Fruit fly (Drosophila melanogaster) whole organism, prepupa: ENCODE measurements around the gene CG33230.

Source experiments
- CG10669 ChIP-seq: fragments of 200-800 bp; sonication (Bioruptor generic); optimal IDR thresholded peaks from 3 replicates; lab custom pipeline; 2018; ENCODE audit warnings: missing biosample characterization, mild to moderate bottlenecking, missing genetic modification characterization, moderate library complexity
- CG11294 ChIP-seq: fragments of 200-800 bp; sonication (Bioruptor generic); IDR thresholded peaks from 2 replicates; pipeline ENCODE4 v1.3.6; 2022; ENCODE audit warnings: missing biosample characterization, missing genetic modification characterization
- CG1621 ChIP-seq: fragments of 200-800 bp; sonication (Bioruptor generic); optimal IDR thresholded peaks from 3 replicates; lab custom pipeline; 2018; ENCODE audit warnings: missing biosample characterization, mild to moderate bottlenecking, missing genetic modification characterization
- CG7368 ChIP-seq: fragments of 200-800 bp; sonication (Bioruptor generic); optimal IDR thresholded peaks from 3 replicates; lab custom pipeline; 2016; ENCODE audit warnings: missing biosample characterization, missing genetic modification characterization
- Eip93F ChIP-seq: fragments of 200-800 bp; sonication (Bioruptor generic); optimal IDR thresholded peaks from 2 replicates; lab custom pipeline; 2016; ENCODE audit warnings: missing biosample characterization, mild to moderate bottlenecking, missing genetic modification characterization
- Ets21C ChIP-seq: fragments of 200-800 bp; sonication (Bioruptor generic); optimal IDR thresholded peaks from 3 replicates; lab custom pipeline; 2016; ENCODE audit warnings: missing biosample characterization, missing genetic modification characterization
- Ets96B ChIP-seq: fragments of 200-800 bp; optimal IDR thresholded peaks from 2 replicates; lab custom pipeline; 2019; ENCODE audit warnings: missing biosample characterization, mild to moderate bottlenecking, missing genetic modification characterization, moderate library complexity
- achi ChIP-seq: fragments of 200-800 bp; sonication (Bioruptor generic); optimal IDR thresholded peaks from 3 replicates; lab custom pipeline; 2016; ENCODE audit warnings: missing biosample characterization, missing genetic modification characterization
- lz ChIP-seq: fragments of 200-800 bp; sonication (Bioruptor generic); optimal IDR thresholded peaks from 3 replicates; lab custom pipeline; 2016; ENCODE audit warnings: missing biosample characterization, missing genetic modification characterization
- pdm3 ChIP-seq: fragments of 200-800 bp; sonication (Bioruptor generic); optimal IDR thresholded peaks from 3 replicates; lab custom pipeline; 2016; ENCODE audit warnings: missing biosample characterization, missing genetic modification characterization
- svp ChIP-seq: fragments of 200-800 bp; sonication (Bioruptor generic); peaks from one replicate; lab custom pipeline; 2016; ENCODE audit warnings: missing biosample characterization, missing genetic modification characterization
- vri ChIP-seq: fragments of 200-800 bp; sonication (Bioruptor generic); optimal IDR thresholded peaks from 3 replicates; lab custom pipeline; 2016; ENCODE audit warnings: missing biosample characterization, mild to moderate bottlenecking, missing genetic modification characterization

dm6 chr3L:1584003-1584402 is 34.2 kb upstream of the CG33230 start:
- TF ChIP-seq Eip93F (GFP tag; lab: Kevin White, UChicago) (no peak), CG7368 (GFP tag; lab: Kevin White, UChicago) (no peak), Ets96B (tag; lab: Kevin White, UChicago) (no peak), vri (GFP tag; lab: Kevin White, UChicago) (peak; percentile 4), CG11294 (GFP tag; lab: Robert Waterston, UW) (peak; percentile 76), CG1621 (tag; lab: Kevin White, UChicago) (no peak), pdm3 (GFP tag; lab: Kevin White, UChicago) (peak; percentile 69), CG10669 (no peak), svp (peak; percentile 37), lz (GFP tag; lab: Kevin White, UChicago) (peak; percentile 0), achi (peak; percentile 12), Ets21C (GFP tag; lab: Kevin White, UChicago) (no peak)
